Worm (Caenorhabditis elegans): ENCODE measurements around the gene F08B12.11.

The F08B12.11 gene

ce11 chrX:11433488-11433887 lies 48.6 kb downstream of the F08B12.11 start, which contains the start of gene hum-4:
hum-4 (minus strand) TSS chrX:11433588.
- no peak for TF ChIP-seq T22C8.4 (GFP tag; IDR thresholded peaks at IDR 0.05)
- TF ChIP-seq cog-1 (tag; optimal IDR thresholded peaks at IDR 0.05) = no peak
- TF ChIP-seq klf-2 (GFP tag; conservative IDR thresholded peaks at IDR 0.05) = no peak
- TF ChIP-seq flt-1 (GFP tag; IDR thresholded peaks at IDR 0.05) = no peak
- no peak for TF ChIP-seq med-1 (GFP tag; optimal IDR thresholded peaks at IDR 0.05; ENCODE audit: insufficient read depth)
- TF ChIP-seq tab-1 (GFP tag; IDR thresholded peaks at IDR 0.05) = no peak
- TF ChIP-seq ztf-23 (GFP tag; IDR thresholded peaks at IDR 0.05) = no peak
